Worm (Caenorhabditis elegans) whole organism, young adult: ENCODE measurements around the gene C05G5.1.

Experiments used
- B0336.3 ChIP-seq: fragments of 200-800 bp; sonication (Bioruptor generic); IDR thresholded peaks from 2 replicates; pipeline ENCODE4 v1.3.6; 2022; ENCODE audit warnings: missing genetic modification characterization, missing compliant biosample characterization
- C06A6.2 ChIP-seq: fragments of 200-800 bp; sonication (Bioruptor generic); conservative IDR thresholded peaks from 2 replicates; pipeline ENCODE4 v1.3.6; 2022; ENCODE audit warnings: missing genetic modification characterization, missing compliant biosample characterization
- F10E7.11 ChIP-seq: sonication (generic microtip); optimal IDR thresholded peaks from 2 replicates; lab custom pipeline; 2017; ENCODE audit warnings: mild to moderate bottlenecking, missing genetic modification characterization, moderate library complexity, missing compliant biosample characterization
- F23B12.7 ChIP-seq: sonication (generic microtip); optimal IDR thresholded peaks from 2 replicates; lab custom pipeline; 2017; ENCODE audit warnings: missing genetic modification characterization, mild to moderate bottlenecking, missing compliant biosample characterization, antibody characterized with exemption, moderate library complexity; ENCODE audit not compliant: insufficient read depth
- F33H1.4 ChIP-seq: fragments of 200-800 bp; sonication (Bioruptor generic); IDR thresholded peaks from 2 replicates; pipeline ENCODE4 v1.3.6; 2022; ENCODE audit warnings: missing genetic modification reagents, missing genetic modification characterization, missing compliant biosample characterization
- F37B4.10 ChIP-seq: fragments of 200-800 bp; sonication (Bioruptor generic); IDR thresholded peaks from 2 replicates; pipeline ENCODE4 v1.3.6; 2022; ENCODE audit warnings: missing genetic modification characterization, missing compliant biosample characterization
- F39B2.1 ChIP-seq: fragments of 200-800 bp; sonication (Bioruptor generic); IDR thresholded peaks from 2 replicates; pipeline ENCODE4 v1.3.6; 2022; ENCODE audit warnings: missing genetic modification reagents, missing genetic modification characterization, missing compliant biosample characterization
- F52B5.7 ChIP-seq: sonication (generic microtip); optimal IDR thresholded peaks from 2 replicates; lab custom pipeline; 2016; ENCODE audit warnings: mild to moderate bottlenecking, missing genetic modification characterization, missing compliant biosample characterization
- T26A5.8 ChIP-seq: sonication (generic microtip); optimal IDR thresholded peaks from 2 replicates; lab custom pipeline; 2016; ENCODE audit warnings: missing genetic modification characterization, missing compliant biosample characterization
- Y53F4B.3 ChIP-seq: fragments of 200-800 bp; sonication (Bioruptor generic); IDR thresholded peaks from 2 replicates; pipeline ENCODE4 v1.3.6; 2022; ENCODE audit warnings: missing genetic modification reagents, missing genetic modification characterization, missing compliant biosample characterization
- Y56A3A.18 ChIP-seq: fragments of 200-800 bp; sonication (Bioruptor generic); IDR thresholded peaks from 2 replicates; pipeline ENCODE4 v1.3.6; 2022; ENCODE audit warnings: missing genetic modification reagents, missing genetic modification characterization, missing compliant biosample characterization
- Y67H2A.10 ChIP-seq: fragments of 200-800 bp; sonication (Bioruptor generic); conservative IDR thresholded peaks from 2 replicates; pipeline ENCODE4 v1.3.6; 2022; ENCODE audit warnings: missing genetic modification reagents, missing genetic modification characterization, missing compliant biosample characterization
- attf-3 ChIP-seq: fragments of 200-800 bp; sonication (Bioruptor generic); conservative IDR thresholded peaks from 2 replicates; pipeline ENCODE4 v1.3.6; 2022; ENCODE audit warnings: missing genetic modification reagents, missing genetic modification characterization, missing compliant biosample characterization
- attf-5 ChIP-seq: fragments of 200-800 bp; sonication (Bioruptor generic); optimal IDR thresholded peaks from 2 replicates; lab custom pipeline; 2018; ENCODE audit warnings: mild to moderate bottlenecking, missing genetic modification characterization, missing compliant biosample characterization
- bed-1 ChIP-seq: fragments of 200-800 bp; sonication (Bioruptor generic); IDR thresholded peaks from 2 replicates; pipeline ENCODE4 v1.3.6; 2022; ENCODE audit warnings: missing genetic modification reagents, missing genetic modification characterization, missing compliant biosample characterization
- bed-2 ChIP-seq: fragments of 200-800 bp; sonication (Bioruptor generic); IDR thresholded peaks from 2 replicates; pipeline ENCODE4 v1.3.6; 2022; ENCODE audit warnings: missing genetic modification reagents, missing genetic modification characterization, missing compliant biosample characterization
- ccch-3 ChIP-seq: fragments of 200-800 bp; sonication (Bioruptor generic); optimal IDR thresholded peaks from 2 replicates; lab custom pipeline; 2018; ENCODE audit warnings: mild to moderate bottlenecking, missing genetic modification characterization, missing compliant biosample characterization
- cebp-1 ChIP-seq, 2 experiments: fragments of 200-800 bp in 1 of 2; sonication (Bioruptor generic) in 1 of 2; sonication (generic microtip) in 1 of 2; IDR thresholded peaks in 1 of 2; optimal IDR thresholded peaks in 1 of 2; 2 replicates each; pipeline versions ENCODE4 v1.3.6 to Lab custom; 2017 to 2022; ENCODE audit warnings: missing compliant biosample characterization in 2 of 2, missing genetic modification characterization in 2 of 2, mild to moderate bottlenecking in 1 of 2, missing genetic modification reagents in 1 of 2, moderate library complexity in 1 of 2
- cebp-2 ChIP-seq: fragments of 200-800 bp; sonication (Bioruptor generic); IDR thresholded peaks from 2 replicates; pipeline ENCODE4 v1.3.6; 2022; ENCODE audit warnings: missing genetic modification characterization, missing compliant biosample characterization
- ceh-58 ChIP-seq: fragments of 200-800 bp; sonication (Bioruptor generic); IDR thresholded peaks from 2 replicates; pipeline ENCODE4 v1.3.6; 2022; ENCODE audit warnings: missing genetic modification characterization, missing compliant biosample characterization
- die-1 ChIP-seq: sonication (generic microtip); optimal IDR thresholded peaks from 2 replicates; lab custom pipeline; 2016; ENCODE audit warnings: missing genotype, mild to moderate bottlenecking, missing genetic modification characterization, missing compliant biosample characterization
- dox-1 ChIP-seq: fragments of 200-800 bp; sonication (Bioruptor generic); IDR thresholded peaks from 2 replicates; pipeline ENCODE4 v1.3.6; 2022; ENCODE audit warnings: missing genetic modification reagents, missing genetic modification characterization, missing compliant biosample characterization
- efl-1 ChIP-seq: fragments of 150-350 bp; optimal IDR thresholded peaks from 2 replicates; lab custom pipeline; 2014; ENCODE audit warnings: missing biosample characterization, missing genetic modification reagents, missing genetic modification characterization
- egl-18 ChIP-seq: fragments of 200-800 bp; sonication (Bioruptor generic); IDR thresholded peaks from 2 replicates; pipeline ENCODE4 v1.3.6; 2022; ENCODE audit warnings: missing genetic modification reagents, missing genetic modification characterization, missing compliant biosample characterization
- ets-4 ChIP-seq: fragments of 200-800 bp; sonication (Bioruptor generic); optimal IDR thresholded peaks from 2 replicates; lab custom pipeline; 2018; ENCODE audit warnings: mild to moderate bottlenecking, missing genetic modification characterization, missing compliant biosample characterization
- gei-17 ChIP-seq: fragments of 200-800 bp; sonication (Bioruptor generic); optimal IDR thresholded peaks from 2 replicates; lab custom pipeline; 2018; ENCODE audit warnings: mild to moderate bottlenecking, missing genetic modification characterization, missing compliant biosample characterization
- lin-54 ChIP-seq: fragments of 200-800 bp; sonication (Bioruptor generic); optimal IDR thresholded peaks from 2 replicates; lab custom pipeline; 2018; ENCODE audit warnings: mild to moderate bottlenecking, missing genetic modification characterization, missing compliant biosample characterization
- lsy-27 ChIP-seq: sonication (generic microtip); optimal IDR thresholded peaks from 2 replicates; lab custom pipeline; 2017; ENCODE audit warnings: missing genetic modification characterization, mild to moderate bottlenecking, missing compliant biosample characterization, antibody characterized with exemption, missing genotype, borderline replicate concordance; ENCODE audit not compliant: insufficient read depth
- madf-6 ChIP-seq: fragments of 200-800 bp; sonication (Bioruptor generic); IDR thresholded peaks from 2 replicates; pipeline ENCODE4 v1.3.6; 2022; ENCODE audit warnings: missing genetic modification reagents, missing genetic modification characterization, missing compliant biosample characterization
- mxl-1 ChIP-seq: sonication (generic microtip); optimal IDR thresholded peaks from 2 replicates; lab custom pipeline; 2016; ENCODE audit warnings: missing genetic modification characterization, missing compliant biosample characterization
- nfya-2 ChIP-seq: fragments of 200-800 bp; sonication (Bioruptor generic); IDR thresholded peaks from 2 replicates; pipeline ENCODE4 v1.3.6; 2022; ENCODE audit warnings: missing genetic modification reagents, missing genetic modification characterization, missing compliant biosample characterization
- nfyb-1 ChIP-seq: fragments of 200-800 bp; sonication (Bioruptor generic); IDR thresholded peaks from 2 replicates; pipeline ENCODE4 v1.3.6; 2022; ENCODE audit warnings: missing genetic modification reagents, missing genetic modification characterization, missing compliant biosample characterization
- nhr-27 ChIP-seq: fragments of 200-800 bp; sonication (Bioruptor generic); optimal IDR thresholded peaks from 2 replicates; lab custom pipeline; 2018; ENCODE audit warnings: mild to moderate bottlenecking, missing genetic modification characterization, moderate library complexity, missing compliant biosample characterization
- nhr-90 ChIP-seq: sonication (generic microtip); optimal IDR thresholded peaks from 2 replicates; lab custom pipeline; 2016; ENCODE audit warnings: missing genotype, mild to moderate bottlenecking, missing genetic modification characterization, missing compliant biosample characterization
- pha-4 ChIP-seq: fragments of 150-350 bp; sonication (generic microtip); optimal IDR thresholded peaks from 2 replicates; lab custom pipeline; 2014; ENCODE audit warnings: missing biosample characterization, missing genetic modification reagents, missing genetic modification characterization
- sdz-38 ChIP-seq: sonication (generic microtip); optimal IDR thresholded peaks from 2 replicates; lab custom pipeline; 2016; ENCODE audit warnings: missing genotype, missing genetic modification characterization, missing compliant biosample characterization
- sea-2 ChIP-seq: fragments of 200-800 bp; sonication (Bioruptor generic); IDR thresholded peaks from 2 replicates; pipeline ENCODE4 v1.3.6; 2022; ENCODE audit warnings: missing genetic modification characterization, missing compliant biosample characterization
- snpc-1.1 ChIP-seq: sonication (generic microtip); optimal IDR thresholded peaks from 2 replicates; lab custom pipeline; 2017; ENCODE audit warnings: missing genetic modification characterization, mild to moderate bottlenecking, missing compliant biosample characterization, antibody characterized with exemption, moderate library complexity, missing genotype, missing genetic modification reagents; ENCODE audit not compliant: insufficient read depth
- snpc-4 ChIP-seq, 5 experiments: fragments of 150-350 bp in 1 of 5; sonication (generic microtip) in 4 of 5; optimal IDR thresholded peaks; 2 replicates each; lab custom pipeline; 2014 to 2018; ENCODE audit warnings: missing genetic modification characterization in 5 of 5, missing biosample characterization in 3 of 5, antibody characterized with exemption in 2 of 5, mild to moderate bottlenecking in 2 of 5, missing compliant biosample characterization in 2 of 5, missing genotype in 2 of 5, moderate library complexity in 2 of 5, missing genetic modification reagents in 1 of 5
- tbp1 ChIP-seq: fragments of 200-800 bp; sonication (Bioruptor generic); optimal IDR thresholded peaks from 2 replicates; lab custom pipeline; 2018; ENCODE audit warnings: mild to moderate bottlenecking, missing genetic modification characterization, missing compliant biosample characterization
- tlf-1 ChIP-seq: fragments of 200-800 bp; sonication (Bioruptor generic); optimal IDR thresholded peaks from 2 replicates; lab custom pipeline; 2018; ENCODE audit warnings: mild to moderate bottlenecking, missing genetic modification characterization, missing compliant biosample characterization
- zim-3 ChIP-seq: sonication (generic microtip); optimal IDR thresholded peaks from 2 replicates; lab custom pipeline; 2017; ENCODE audit warnings: mild to moderate bottlenecking, missing genetic modification characterization, moderate library complexity, missing compliant biosample characterization
- ztf-18 ChIP-seq: sonication (generic microtip); optimal IDR thresholded peaks from 2 replicates; lab custom pipeline; 2016; ENCODE audit warnings: missing genotype, mild to moderate bottlenecking, missing genetic modification characterization, missing compliant biosample characterization
- ztf-25 ChIP-seq: fragments of 200-800 bp; sonication (Bioruptor generic); IDR thresholded peaks from 2 replicates; pipeline ENCODE4 v1.3.6; 2022; ENCODE audit warnings: missing genetic modification reagents, missing genetic modification characterization, missing compliant biosample characterization
- ztf-26 ChIP-seq: sonication (generic microtip); optimal IDR thresholded peaks from 2 replicates; lab custom pipeline; 2017; ENCODE audit warnings: missing genetic modification characterization, missing compliant biosample characterization
- ztf-28 ChIP-seq: fragments of 200-800 bp; sonication (Bioruptor generic); IDR thresholded peaks from 2 replicates; pipeline ENCODE4 v1.3.6; 2022; ENCODE audit warnings: missing genetic modification reagents, missing genetic modification characterization, missing compliant biosample characterization
- ztf-6 ChIP-seq: fragments of 200-800 bp; sonication (Bioruptor generic); IDR thresholded peaks from 2 replicates; pipeline ENCODE4 v1.3.6; 2022; ENCODE audit warnings: missing genetic modification reagents, missing genetic modification characterization, missing compliant biosample characterization

Gene C05G5.1

DNA sequence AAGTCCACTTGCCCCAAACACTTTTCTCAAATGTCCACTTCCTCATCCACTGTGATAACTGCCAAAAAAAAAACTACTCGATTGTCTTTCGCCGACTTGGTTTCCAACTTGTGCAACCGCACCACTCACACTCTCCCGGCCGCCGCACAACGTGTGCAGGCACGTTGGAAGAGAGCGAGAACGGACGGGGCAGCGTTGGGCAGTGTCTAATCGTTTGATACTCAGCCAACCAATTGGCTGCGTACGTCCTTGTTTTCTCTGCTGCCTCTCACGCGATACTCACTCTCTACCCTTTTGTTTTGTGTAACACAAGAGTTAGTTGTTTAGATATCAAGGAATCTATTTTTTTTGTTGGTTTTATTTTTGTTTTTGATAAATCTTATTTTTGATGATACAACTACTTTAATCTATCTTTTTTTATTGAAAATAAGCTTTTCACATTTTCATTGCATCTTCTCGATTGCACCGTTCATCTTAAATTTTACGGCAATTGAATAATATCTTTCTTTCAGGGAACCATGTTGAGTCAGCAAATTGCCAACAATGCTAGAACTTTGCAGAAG is 13.7 kb upstream of the C05G5.1 start, which contains the start of gene sucl-1 (continued):
- TF ChIP-seq attf-3 (0 out of 2 replicates have a peak, but pooled peaks have one; percentile 36), cebp-2 (GFP tag; lab: Robert Waterston, UW) (no peak), F10E7.11 (tag; lab: Kevin White, UChicago) (no peak), C06A6.2 (GFP tag; lab: Robert Waterston, UW) (no peak), madf-6 (GFP tag; lab: Robert Waterston, UW) (peak; percentile 27; the same call in 1 of the 2 replicates), T26A5.8 (no peak), F33H1.4 (GFP tag; lab: Robert Waterston, UW) (no peak), nfyb-1 (GFP tag; lab: Robert Waterston, UW) (peak; percentile 84), ets-4 (GFP tag; lab: Kevin White, UChicago) (peak; percentile 86), sea-2 (no peak), F23B12.7 (tag; lab: Kevin White, UChicago) (peak; percentile 77), dox-1 (peak; percentile 94), sdz-38 (tag; lab: Kevin White, UChicago) (no peak), nhr-90 (tag; lab: Kevin White, UChicago) (peak; percentile 55), ztf-26 (tag; lab: Kevin White, UChicago) (peak; percentile 73), efl-1 (GFP tag; lab: Kevin White, UChicago) (no peak), pha-4 (tag; lab: Kevin White, UChicago) (no peak), Y53F4B.3 (GFP tag; lab: Robert Waterston, UW) (no peak), zim-3 (tag; lab: Kevin White, UChicago) (no peak), nfya-2 (GFP tag; lab: Robert Waterston, UW) (no peak), lsy-27 (tag; lab: Kevin White, UChicago) (no peak), B0336.3 (GFP tag; lab: Robert Waterston, UW) (peak; percentile 46; the same call in 1 of the 2 replicates), bed-2 (no peak), ztf-25 (GFP tag; lab: Robert Waterston, UW) (no peak), Y67H2A.10 (GFP tag; lab: Robert Waterston, UW) (no peak), snpc-4 (GFP tag; optimal IDR thresholded peaks at IDR 0.05; lab: Kevin White, UChicago) (peak; percentile 32), snpc-4 (tag; optimal IDR thresholded peaks at IDR 0.05; lab: Kevin White, UChicago) (peak; percentile 68 to 75 (median 72)), ztf-28 (GFP tag; lab: Robert Waterston, UW) (no peak), F52B5.7 (tag; lab: Kevin White, UChicago) (no peak), gei-17 (GFP tag; lab: Kevin White, UChicago) (peak; percentile 30), cebp-1 (GFP tag; IDR thresholded peaks at IDR 0.05; lab: Robert Waterston, UW) (peak; percentile 55; the same call in 1 of the 2 replicates), cebp-1 (tag; optimal IDR thresholded peaks at IDR 0.05; lab: Kevin White, UChicago) (peak; percentile 86), lin-54 (GFP tag; lab: Kevin White, UChicago) (peak; percentile 50), mxl-1 (no peak), ztf-6 (GFP tag; lab: Robert Waterston, UW) (no peak), bed-1 (GFP tag; lab: Robert Waterston, UW) (no peak), nhr-27 (no peak), tlf-1 (GFP tag; lab: Kevin White, UChicago) (peak; percentile 12), ceh-58 (GFP tag; lab: Robert Waterston, UW) (no peak), attf-5 (GFP tag; lab: Kevin White, UChicago) (peak; percentile 89), tbp1 (peak; percentile 56), egl-18 (GFP tag; lab: Robert Waterston, UW) (no peak), ztf-18 (tag; lab: Kevin White, UChicago) (peak; percentile 88), Y56A3A.18 (GFP tag; lab: Robert Waterston, UW) (no peak), F37B4.10 (GFP tag; lab: Robert Waterston, UW) (no peak), snpc-1.1 (tag; lab: Kevin White, UChicago) (no peak), ccch-3 (GFP tag; lab: Kevin White, UChicago) (no peak), die-1 (tag; lab: Kevin White, UChicago) (peak; percentile 52), F39B2.1 (GFP tag; lab: Robert Waterston, UW) (no peak)
